Fruit fly (Drosophila melanogaster): Measurements from ENCODE around the gene hwt.
A peak's percentile ranks its signal among the peaks of the same experiment; 100 is the strongest.

Gene hwt

dm6 chrX:12510750-12511649, 57.3 kb downstream of the hwt start (continued):
- no peak for TF ChIP-seq nerfin-2 (GFP tag; IDR thresholded peaks at IDR 0.05; ENCODE audit: partially characterized antibody)
- TF ChIP-seq CG3407 (GFP tag; optimal IDR thresholded peaks at IDR 0.05), result peak; percentile 78
- TF ChIP-seq cato (GFP tag; optimal IDR thresholded peaks at IDR 0.05; ENCODE audit: borderline replicate concordance), result peak; percentile 63
- TF ChIP-seq CG4617 (GFP tag; optimal IDR thresholded peaks at IDR 0.05; ENCODE audit: borderline replicate concordance), result peak; percentile 53
- TF ChIP-seq CG7271 (tag; optimal IDR thresholded peaks at IDR 0.05), result no peak
- peak; percentile 72 for TF ChIP-seq zf30C (GFP tag; optimal IDR thresholded peaks at IDR 0.05)
- no peak for TF ChIP-seq psq (GFP tag; optimal IDR thresholded peaks at IDR 0.05)
- TF ChIP-seq sna (GFP tag; IDR thresholded peaks at IDR 0.05; ENCODE audit: partially characterized antibody), result no peak
- 0 out of 3 replicates have a peak, but pooled peaks have one; percentile 59 for TF ChIP-seq CG11456 (GFP tag; IDR thresholded peaks at IDR 0.05)
- peak; percentile 45 for TF ChIP-seq trh (GFP tag; optimal IDR thresholded peaks at IDR 0.05)
- peak; percentile 50 for TF ChIP-seq CG9437 (GFP tag; optimal IDR thresholded peaks at IDR 0.05)
- TF ChIP-seq nerfin-1 (tag; optimal IDR thresholded peaks at IDR 0.05), result peak; percentile 75
- peak; percentile 71 for TF ChIP-seq Atf3 (GFP tag; optimal IDR thresholded peaks at IDR 0.05)
- no peak for TF ChIP-seq p53 (GFP tag; optimal IDR thresholded peaks at IDR 0.05)
- TF ChIP-seq nmo (GFP tag; optimal IDR thresholded peaks at IDR 0.05), result peak; percentile 90
- TF ChIP-seq dati (GFP tag; IDR thresholded peaks at IDR 0.05), result no peak
- peak; percentile 23 for TF ChIP-seq NC2α (GFP tag; optimal IDR thresholded peaks at IDR 0.05)
- no peak for TF ChIP-seq ato (GFP tag; IDR thresholded peaks at IDR 0.05; ENCODE audit: partially characterized antibody)
- no peak for TF ChIP-seq wek (GFP tag; optimal IDR thresholded peaks at IDR 0.05)
- peak; percentile 87 for TF ChIP-seq CG4820 (GFP tag; optimal IDR thresholded peaks at IDR 0.05)
- peak; percentile 58; the same call in 1 of the 3 replicates for TF ChIP-seq ase (GFP tag; IDR thresholded peaks at IDR 0.05)
- TF ChIP-seq fu2 (GFP tag; optimal IDR thresholded peaks at IDR 0.05), result peak; percentile 27
- peak; percentile 15 for TF ChIP-seq CG10431 (GFP tag; optimal IDR thresholded peaks at IDR 0.05)
- TF ChIP-seq bowl (GFP tag; IDR thresholded peaks at IDR 0.05), result no peak
- TF ChIP-seq CG6765 (GFP tag; optimal IDR thresholded peaks at IDR 0.05), result no peak
- TF ChIP-seq CG10321 (GFP tag; IDR thresholded peaks at IDR 0.05), result no peak
- TF ChIP-seq Asciz (GFP tag; optimal IDR thresholded peaks at IDR 0.05), result peak; percentile 67
- no peak for TF ChIP-seq Dref (GFP tag; IDR thresholded peaks at IDR 0.05)
- peak; percentile 47; the same call in 3 of the 4 replicates for TF ChIP-seq Gug (GFP tag; IDR thresholded peaks at IDR 0.05)
- TF ChIP-seq Ets97D (GFP tag; optimal IDR thresholded peaks at IDR 0.05), result peak; percentile 15
- peak; percentile 30 for TF ChIP-seq Jarid2 (GFP tag; optimal IDR thresholded peaks at IDR 0.05)
- peak; percentile 71 for TF ChIP-seq CG15269 (tag; optimal IDR thresholded peaks at IDR 0.05)
- TF ChIP-seq CG42726 (GFP tag; IDR thresholded peaks at IDR 0.05; ENCODE audit: partially characterized antibody), result no peak
- peak; percentile 12 for TF ChIP-seq CG14965 (GFP tag; optimal IDR thresholded peaks at IDR 0.05; ENCODE audit: borderline replicate concordance)
- TF ChIP-seq CG10366 (GFP tag; IDR thresholded peaks at IDR 0.05), result peak; percentile 77
- TF ChIP-seq Elba2 (GFP tag; optimal IDR thresholded peaks at IDR 0.05), result no peak
- TF ChIP-seq jumu (GFP tag; optimal IDR thresholded peaks at IDR 0.05), result peak; percentile 56
- TF ChIP-seq CG12391 (tag; optimal IDR thresholded peaks at IDR 0.05), result peak; percentile 87
- TF ChIP-seq CG16813 (GFP tag; IDR thresholded peaks at IDR 0.05; ENCODE audit: partially characterized antibody), result no peak
- TF ChIP-seq CG1603 (tag; optimal IDR thresholded peaks at IDR 0.05), result peak; percentile 81
- TF ChIP-seq CG4328 (GFP tag; optimal IDR thresholded peaks at IDR 0.05), result peak; percentile 50
- no peak for TF ChIP-seq hb (GFP tag; IDR thresholded peaks at IDR 0.05; ENCODE audit: partially characterized antibody)
- peak; percentile 42 for TF ChIP-seq Bdp1 (GFP tag; optimal IDR thresholded peaks at IDR 0.05)
- peak; percentile 44 for TF ChIP-seq jing (GFP tag; optimal IDR thresholded peaks at IDR 0.05)
- peak; percentile 80 for TF ChIP-seq gcm (GFP tag; optimal IDR thresholded peaks at IDR 0.05)
- TF ChIP-seq Six4 (GFP tag; optimal IDR thresholded peaks at IDR 0.05), result peak; percentile 82
- TF ChIP-seq Sox102F (GFP tag; optimal IDR thresholded peaks at IDR 0.05), result peak; percentile 79
